Fruit fly (Drosophila melanogaster): ENCODE results near the gene ATPsynCF6.

The ATPsynCF6 gene

DNA sequence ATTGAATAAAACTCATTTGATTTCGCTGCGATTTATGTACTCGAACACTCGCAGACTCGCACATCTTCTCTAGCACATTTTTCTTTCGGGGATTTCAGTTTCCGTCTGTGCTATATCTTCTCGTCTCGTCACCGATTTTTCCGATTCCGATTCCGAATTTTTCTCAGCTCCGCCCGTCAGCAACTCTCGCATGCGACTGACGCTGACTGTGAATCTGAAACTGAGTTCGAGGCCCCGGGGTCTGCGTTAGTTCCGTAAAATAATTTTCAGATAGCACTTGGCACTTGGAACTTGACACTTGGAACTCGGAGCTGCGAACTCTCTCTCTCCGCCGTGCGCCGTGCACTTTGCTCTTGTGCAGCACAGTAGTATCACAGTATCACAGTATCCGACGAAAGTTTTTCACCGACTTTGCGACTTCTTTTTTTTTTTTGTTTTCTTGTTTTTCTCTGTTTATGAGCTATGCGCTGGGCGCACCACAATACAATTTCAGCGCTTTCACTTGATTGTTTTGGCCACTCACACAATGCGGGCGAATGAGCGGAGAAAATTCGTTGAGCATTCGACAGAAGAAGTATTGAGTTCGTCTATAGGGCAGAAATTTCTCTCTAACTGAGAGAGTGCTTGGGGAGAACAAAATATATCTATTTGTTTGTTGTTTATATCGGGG lies 28.9 kb upstream of the ATPsynCF6 start, which contains the start of gene CG4393:
CG4393 (minus strand) TSS at position 187 of the 670 bp plus-strand sequence.
- TF ChIP-seq yki (optimal IDR thresholded peaks at IDR 0.05) (no peak), CG15601 (tag; optimal IDR thresholded peaks at IDR 0.05) (no peak), ranshi (GFP tag; IDR thresholded peaks at IDR 0.05) (no peak), zfh1 (GFP tag; IDR thresholded peaks at IDR 0.05) (no peak), Optix (GFP tag; IDR thresholded peaks at IDR 0.05) (no peak), CG1529 (GFP tag; optimal IDR thresholded peaks at IDR 0.05) (no peak), zen2 (GFP tag; IDR thresholded peaks at IDR 0.05; ENCODE audit: partially characterized antibody) (no peak), ken (GFP tag; IDR thresholded peaks at IDR 0.05) (no peak), CG18599 (GFP tag; optimal IDR thresholded peaks at IDR 0.05) (no peak), nau (GFP tag; optimal IDR thresholded peaks at IDR 0.05) (no peak), oc (tag; optimal IDR thresholded peaks at IDR 0.05) (no peak), CG17385 (GFP tag; optimal IDR thresholded peaks at IDR 0.05) (no peak), inv (GFP tag; IDR thresholded peaks at IDR 0.05; ENCODE audit: partially characterized antibody) (no peak), B-H2 (GFP tag; optimal IDR thresholded peaks at IDR 0.05) (no peak), CG12155 (GFP tag; optimal IDR thresholded peaks at IDR 0.05) (no peak), da (GFP tag; optimal IDR thresholded peaks at IDR 0.05) (no peak), CrebB (tag; optimal IDR thresholded peaks at IDR 0.05) (no peak), CG9876 (GFP tag; optimal IDR thresholded peaks at IDR 0.05) (no peak), CG7839 (tag; optimal IDR thresholded peaks at IDR 0.05) (no peak), Dip3 (GFP tag; optimal IDR thresholded peaks at IDR 0.05) (no peak), chinmo (GFP tag; IDR thresholded peaks at IDR 0.05; ENCODE audit: partially characterized antibody) (0 out of 4 replicates have a peak, but pooled peaks have one; percentile 44), amos (GFP tag; IDR thresholded peaks at IDR 0.05; ENCODE audit: partially characterized antibody) (no peak), Trl (optimal IDR thresholded peaks at IDR 0.05) (peak; percentile 53 to 67), Trl (GFP tag; optimal IDR thresholded peaks at IDR 0.05) (no peak), Jarid2 (GFP tag; optimal IDR thresholded peaks at IDR 0.05) (peak; percentile 43), gce (GFP tag; IDR thresholded peaks at IDR 0.05) (no peak), CG12391 (tag; optimal IDR thresholded peaks at IDR 0.05) (no peak), CG2202 (tag; optimal IDR thresholded peaks at IDR 0.05) (no peak), CG17802 (tag; optimal IDR thresholded peaks at IDR 0.05) (no peak), aop (GFP tag; IDR thresholded peaks at IDR 0.05) (peak; percentile 2; the same call in 1 of the 2 replicates), Hr78 (GFP tag; optimal IDR thresholded peaks at IDR 0.05) (peak in 1 of 2 experiments; percentile 91), Oli (tag; optimal IDR thresholded peaks at IDR 0.05) (no peak), br (optimal IDR thresholded peaks at IDR 0.05) (no peak), CG13894 (tag; optimal IDR thresholded peaks at IDR 0.05) (peak; percentile 90), CG2120 (GFP tag; optimal IDR thresholded peaks at IDR 0.05) (no peak), CG7745 (tag; optimal IDR thresholded peaks at IDR 0.05) (no peak), CG16813 (GFP tag; IDR thresholded peaks at IDR 0.05; ENCODE audit: partially characterized antibody) (no peak), CG1832 (GFP tag; optimal IDR thresholded peaks at IDR 0.05) (no peak), wdn (GFP tag; IDR thresholded peaks at IDR 0.05) (no peak), CG2678 (tag; optimal IDR thresholded peaks at IDR 0.05) (no peak), CG3995 (GFP tag; optimal IDR thresholded peaks at IDR 0.05) (no peak), z (GFP tag; IDR thresholded peaks at IDR 0.05) (peak; percentile 73; the same call in 2 of the 3 replicates), wor (GFP tag; IDR thresholded peaks at IDR 0.05) (no peak), dm (GFP tag; optimal IDR thresholded peaks at IDR 0.05) (no peak), Deaf1 (tag; optimal IDR thresholded peaks at IDR 0.05) (peak; percentile 31), HLH4C (GFP tag; IDR thresholded peaks at IDR 0.05; ENCODE audit: partially characterized antibody) (0 out of 3 replicates have a peak, but pooled peaks have one; percentile 30), CG12769 (tag; optimal IDR thresholded peaks at IDR 0.05) (no peak), Bgb (GFP tag; IDR thresholded peaks at IDR 0.05; ENCODE audit: partially characterized antibody) (0 out of 2 replicates have a peak, but pooled peaks have one; percentile 16), nom (GFP tag; optimal IDR thresholded peaks at IDR 0.05) (peak; percentile 80), sens (GFP tag) (peak; percentile 49)

Measured in whole organism, embryonic.